Worm (Caenorhabditis elegans): ENCODE measurements around the gene F58A4.1.

Gene F58A4.1

DNA sequence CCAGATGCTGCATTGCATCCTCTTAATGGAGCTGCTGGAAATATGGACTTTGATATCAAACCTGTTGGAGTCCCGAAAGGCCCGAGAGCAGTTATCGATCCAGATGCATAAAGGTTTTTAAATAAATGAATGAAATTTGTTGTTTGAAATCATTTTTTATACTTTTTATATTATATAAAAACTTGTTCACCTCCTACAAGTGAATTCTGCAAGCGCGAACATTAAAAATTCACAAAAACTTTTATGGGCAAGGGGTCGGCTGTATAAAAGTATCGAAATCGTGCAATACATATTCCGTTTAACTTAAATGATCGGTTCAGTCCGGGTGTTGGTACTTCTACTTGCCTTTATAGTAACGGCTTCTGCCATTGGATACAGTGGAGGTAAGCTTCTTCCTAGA is at the start of gene F58A4.1:
Gene F58A4.1, plus strand, starts transcription at position 301 of the 400 bp plus-strand sequence.
- TF ChIP-seq flt-1 (GFP tag; IDR thresholded peaks at IDR 0.05), result no peak
- no peak for TF ChIP-seq hnd-1 (tag; optimal IDR thresholded peaks at IDR 0.05)
- no peak for TF ChIP-seq B0310.2 (tag; optimal IDR thresholded peaks at IDR 0.05)
- no peak for TF ChIP-seq sea-1 (GFP tag; conservative IDR thresholded peaks at IDR 0.05)
- no peak for TF ChIP-seq aly-1 (tag; optimal IDR thresholded peaks at IDR 0.05)
- TF ChIP-seq F13C5.2 (tag; optimal IDR thresholded peaks at IDR 0.05), result no peak
- no peak for TF ChIP-seq ets-7 (tag; optimal IDR thresholded peaks at IDR 0.05)
- no peak for TF ChIP-seq ceh-13 (GFP tag; optimal IDR thresholded peaks at IDR 0.05)
- TF ChIP-seq pes-1 (GFP tag; IDR thresholded peaks at IDR 0.05), result no peak
- no peak for TF ChIP-seq tbx-37 (GFP tag; conservative IDR thresholded peaks at IDR 0.05)
- no peak for TF ChIP-seq ama-1 (optimal IDR thresholded peaks at IDR 0.05)
- no peak for TF ChIP-seq ceh-36 (tag; optimal IDR thresholded peaks at IDR 0.05)
- TF ChIP-seq tbx-11 (GFP tag; IDR thresholded peaks at IDR 0.05), result no peak
- no peak for TF ChIP-seq tra-4 (tag; optimal IDR thresholded peaks at IDR 0.05)
- TF ChIP-seq hmg-4 (GFP tag; optimal IDR thresholded peaks at IDR 0.05), result no peak

DNA sequence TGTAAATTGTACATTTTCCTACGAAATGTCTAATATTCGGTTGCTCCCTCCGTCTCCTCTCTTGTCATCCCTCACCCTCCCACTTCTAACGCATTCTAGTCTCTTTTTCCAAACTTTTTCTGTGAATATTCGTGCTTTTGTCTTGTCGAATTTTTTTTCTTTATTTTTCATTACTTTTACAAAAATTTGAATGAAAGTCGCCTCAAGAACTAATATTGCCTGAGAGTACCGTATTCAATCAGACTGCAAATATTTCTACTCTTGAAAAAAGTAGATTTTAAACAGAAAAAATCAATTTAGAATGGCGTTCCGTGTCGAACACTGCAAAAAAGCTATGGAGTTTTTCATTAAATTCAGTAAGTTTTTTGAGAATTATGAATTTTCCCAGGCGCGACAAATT is 42.0 kb upstream of the F58A4.1 start, which contains the start of gene ZK1098.11:
Gene ZK1098.11, plus strand, starts transcription at position 301 of the 400 bp plus-strand sequence.
- TF ChIP-seq sea-1 (GFP tag; conservative IDR thresholded peaks at IDR 0.05) (no peak), ets-7 (tag; optimal IDR thresholded peaks at IDR 0.05) (no peak)

DNA sequence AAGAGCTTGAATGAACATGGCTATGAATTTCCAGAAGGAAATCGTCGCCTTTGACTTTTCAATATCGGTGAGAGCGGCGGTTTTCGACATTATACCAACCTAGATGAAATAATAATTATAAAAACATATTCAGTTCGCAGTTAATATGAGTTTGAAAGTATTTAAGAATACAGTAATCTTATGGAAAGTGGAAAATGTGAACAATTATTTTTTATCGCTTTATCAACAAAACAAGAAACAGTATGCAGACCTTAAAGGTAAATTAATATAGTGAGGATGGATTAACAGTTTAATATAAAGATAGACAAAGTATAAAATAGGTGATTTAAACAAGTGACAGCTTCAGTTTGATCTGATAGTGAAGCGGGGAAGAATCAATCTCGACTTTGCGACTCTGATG is 39.8 kb upstream of the F58A4.1 start, which contains the start of gene C48B4.6:
Gene C48B4.6, minus strand, starts transcription at position 101 of the 400 bp plus-strand sequence.
- TF ChIP-seq ceh-13 (GFP tag; optimal IDR thresholded peaks at IDR 0.05), result no peak
- no peak for TF ChIP-seq tbx-11 (GFP tag; IDR thresholded peaks at IDR 0.05)
- TF ChIP-seq tra-4 (tag; optimal IDR thresholded peaks at IDR 0.05), result no peak
- no peak for TF ChIP-seq flt-1 (GFP tag; IDR thresholded peaks at IDR 0.05)
- TF ChIP-seq hmg-4 (GFP tag; optimal IDR thresholded peaks at IDR 0.05), result no peak
- no peak for TF ChIP-seq B0310.2 (tag; optimal IDR thresholded peaks at IDR 0.05)
- TF ChIP-seq tbx-37 (GFP tag; conservative IDR thresholded peaks at IDR 0.05), result no peak
- TF ChIP-seq aly-1 (tag; optimal IDR thresholded peaks at IDR 0.05), result no peak
- TF ChIP-seq sea-1 (GFP tag; conservative IDR thresholded peaks at IDR 0.05), result no peak
- TF ChIP-seq hmbx-1 (tag; optimal IDR thresholded peaks at IDR 0.05), result no peak
- no peak for TF ChIP-seq F13C5.2 (tag; optimal IDR thresholded peaks at IDR 0.05)
- TF ChIP-seq pes-1 (GFP tag; IDR thresholded peaks at IDR 0.05), result no peak
- TF ChIP-seq ama-1 (optimal IDR thresholded peaks at IDR 0.05), result no peak
- no peak for TF ChIP-seq ceh-36 (tag; optimal IDR thresholded peaks at IDR 0.05)
- TF ChIP-seq scrt-1 (GFP tag; IDR thresholded peaks at IDR 0.05), result no peak
- no peak for TF ChIP-seq hnd-1 (tag; optimal IDR thresholded peaks at IDR 0.05)
- no peak for TF ChIP-seq ets-7 (tag; optimal IDR thresholded peaks at IDR 0.05)

DNA sequence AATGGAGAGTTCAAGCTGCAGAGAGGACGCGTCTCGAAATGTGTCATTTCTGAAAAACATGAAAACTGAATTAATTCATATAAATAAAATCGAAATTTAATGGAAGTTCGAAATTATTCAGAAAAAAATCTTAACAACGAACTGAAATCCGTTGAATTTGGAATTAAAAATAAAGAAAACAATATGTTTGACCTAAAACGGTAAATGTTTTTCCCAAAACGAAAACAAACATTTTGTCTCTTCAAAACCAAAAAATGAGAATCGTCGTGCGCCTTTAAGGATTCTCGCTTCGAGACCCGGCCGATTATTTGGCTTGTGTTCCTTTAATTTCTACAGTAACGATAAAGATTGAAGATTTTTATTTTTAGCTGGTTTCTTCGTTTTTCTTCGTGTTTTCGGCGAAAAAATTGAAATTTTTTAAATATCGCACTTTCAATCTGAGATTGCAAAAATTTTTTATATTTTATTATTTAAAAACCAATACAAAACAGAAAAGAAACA is 38.8 kb upstream of the F58A4.1 start, which contains the start of gene C48B4.7:
Gene C48B4.7, minus strand, starts transcription at position 51 of the 501 bp plus-strand sequence.
- TF ChIP-seq sea-1 (GFP tag; conservative IDR thresholded peaks at IDR 0.05) (no peak), ets-7 (tag; optimal IDR thresholded peaks at IDR 0.05) (no peak), ama-1 (optimal IDR thresholded peaks at IDR 0.05) (no peak), pes-1 (GFP tag; IDR thresholded peaks at IDR 0.05) (no peak)

DNA sequence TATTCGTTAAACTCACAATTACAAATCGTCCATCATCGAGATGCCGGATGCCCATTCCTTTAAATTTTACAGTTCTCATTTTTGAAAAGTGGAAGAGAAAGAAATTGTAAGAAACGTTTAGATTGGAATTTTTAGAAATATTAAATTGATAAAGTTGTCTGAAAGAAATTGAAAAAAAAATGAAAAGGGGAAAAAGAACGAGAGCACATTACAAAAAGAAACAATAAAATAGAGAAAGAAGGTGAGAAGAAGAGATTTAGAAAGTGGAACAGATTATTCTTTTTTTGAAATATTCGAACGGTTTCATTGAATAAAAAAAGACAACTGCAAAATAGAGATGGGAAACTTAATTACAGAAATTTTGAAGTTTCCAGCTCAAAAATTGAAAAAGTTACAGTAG is 37.1 kb upstream of the F58A4.1 start, which contains the start of gene C48B4.8:
Gene C48B4.8, minus strand, starts transcription at position 101 of the 400 bp plus-strand sequence.
- TF ChIP-seq tbx-37 (GFP tag; conservative IDR thresholded peaks at IDR 0.05) (no peak), ceh-13 (GFP tag; optimal IDR thresholded peaks at IDR 0.05) (no peak)

DNA sequence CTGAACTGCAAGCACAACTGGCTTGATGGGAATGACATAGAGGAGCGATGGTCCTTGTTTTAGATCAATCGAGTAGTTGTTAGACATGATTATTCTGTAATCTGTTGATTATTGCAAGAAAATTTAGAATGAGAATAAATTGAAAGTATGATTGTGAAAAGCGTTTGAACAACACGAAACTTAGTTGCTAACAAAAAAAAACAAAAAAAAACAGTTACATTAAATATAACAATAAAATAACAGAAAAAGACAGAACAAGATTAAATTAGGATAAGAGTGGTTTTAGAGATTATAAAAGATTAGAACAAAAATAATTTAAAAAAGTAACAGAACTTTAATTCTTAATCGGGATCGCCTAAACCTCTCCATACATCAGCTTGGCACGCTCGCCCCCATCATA is 35.0 kb upstream of the F58A4.1 start, which contains the start of gene C48B4.9:
Gene C48B4.9, minus strand, starts transcription at position 101 of the 400 bp plus-strand sequence.
- TF ChIP-seq ceh-36 (tag; optimal IDR thresholded peaks at IDR 0.05) (no peak), ets-7 (tag; optimal IDR thresholded peaks at IDR 0.05) (no peak), tra-4 (tag; optimal IDR thresholded peaks at IDR 0.05) (no peak), ama-1 (optimal IDR thresholded peaks at IDR 0.05) (no peak), sea-1 (GFP tag; conservative IDR thresholded peaks at IDR 0.05) (no peak), aly-1 (tag; optimal IDR thresholded peaks at IDR 0.05) (no peak), ceh-13 (GFP tag; optimal IDR thresholded peaks at IDR 0.05) (no peak), hnd-1 (tag; optimal IDR thresholded peaks at IDR 0.05) (no peak), tbx-11 (GFP tag; IDR thresholded peaks at IDR 0.05) (no peak), hmbx-1 (tag; optimal IDR thresholded peaks at IDR 0.05) (no peak), tbx-37 (GFP tag; conservative IDR thresholded peaks at IDR 0.05) (no peak), B0310.2 (tag; optimal IDR thresholded peaks at IDR 0.05) (no peak), hmg-4 (GFP tag; optimal IDR thresholded peaks at IDR 0.05) (no peak), scrt-1 (GFP tag; IDR thresholded peaks at IDR 0.05) (no peak), pes-1 (GFP tag; IDR thresholded peaks at IDR 0.05) (no peak), flt-1 (GFP tag; IDR thresholded peaks at IDR 0.05) (no peak), F13C5.2 (tag; optimal IDR thresholded peaks at IDR 0.05) (no peak)

DNA sequence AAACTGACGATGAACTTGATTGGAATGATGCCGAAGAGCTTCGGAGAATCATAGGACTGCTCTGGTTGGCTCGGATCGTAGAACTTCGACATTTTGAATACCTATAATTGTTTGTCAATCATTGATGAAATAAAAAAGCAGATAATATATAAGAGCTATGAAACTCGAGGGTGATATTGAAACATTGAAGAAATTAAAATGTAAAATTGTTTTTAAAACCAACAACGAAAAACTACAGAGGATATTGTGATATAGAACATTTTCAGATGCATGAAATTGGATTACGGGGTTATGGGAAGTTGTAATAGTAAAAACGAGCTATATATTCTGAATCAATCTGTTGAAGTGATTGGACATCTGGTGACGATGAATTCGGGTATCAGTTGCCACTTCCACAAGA is 33.9 kb upstream of the F58A4.1 start, which contains the start of gene C48B4.10:
Gene C48B4.10, minus strand, starts transcription at position 101 of the 400 bp plus-strand sequence.
- no peak for TF ChIP-seq flt-1 (GFP tag; IDR thresholded peaks at IDR 0.05)
- no peak for TF ChIP-seq pes-1 (GFP tag; IDR thresholded peaks at IDR 0.05)
- no peak for TF ChIP-seq hmbx-1 (tag; optimal IDR thresholded peaks at IDR 0.05)
- TF ChIP-seq tbx-11 (GFP tag; IDR thresholded peaks at IDR 0.05), result no peak
- TF ChIP-seq ama-1 (optimal IDR thresholded peaks at IDR 0.05), result no peak
- TF ChIP-seq F13C5.2 (tag; optimal IDR thresholded peaks at IDR 0.05), result no peak
- TF ChIP-seq tbx-37 (GFP tag; conservative IDR thresholded peaks at IDR 0.05), result no peak
- TF ChIP-seq sea-1 (GFP tag; conservative IDR thresholded peaks at IDR 0.05), result no peak
- TF ChIP-seq hnd-1 (tag; optimal IDR thresholded peaks at IDR 0.05), result no peak
- TF ChIP-seq ceh-13 (GFP tag; optimal IDR thresholded peaks at IDR 0.05), result no peak
- TF ChIP-seq ceh-36 (tag; optimal IDR thresholded peaks at IDR 0.05), result no peak
- no peak for TF ChIP-seq B0310.2 (tag; optimal IDR thresholded peaks at IDR 0.05)
- TF ChIP-seq ets-7 (tag; optimal IDR thresholded peaks at IDR 0.05), result no peak
- no peak for TF ChIP-seq hmg-4 (GFP tag; optimal IDR thresholded peaks at IDR 0.05)
- no peak for TF ChIP-seq aly-1 (tag; optimal IDR thresholded peaks at IDR 0.05)
- TF ChIP-seq scrt-1 (GFP tag; IDR thresholded peaks at IDR 0.05), result no peak
- no peak for TF ChIP-seq tra-4 (tag; optimal IDR thresholded peaks at IDR 0.05)

All from whole organism, early embryonic.